Worm (Caenorhabditis elegans): ENCODE measurements around the gene tre-5.

DNA sequence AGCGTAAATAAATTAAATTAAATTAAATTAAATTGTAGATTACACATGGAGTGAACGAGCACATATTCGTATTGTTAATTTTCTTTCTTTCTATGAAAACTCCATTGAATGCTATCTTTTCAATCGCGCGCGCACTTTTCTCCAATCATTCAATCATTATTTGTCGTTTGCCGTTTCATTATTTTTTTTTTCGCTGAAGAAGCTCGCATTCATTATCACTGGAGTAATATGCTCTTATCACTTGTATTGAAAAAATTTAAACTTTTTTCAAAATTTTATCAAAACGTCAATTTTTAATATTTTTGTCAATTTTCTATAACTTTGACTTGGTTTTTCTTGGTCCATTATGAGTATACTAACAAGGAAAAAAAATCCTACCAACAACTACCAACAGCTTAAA, 10.4 kb upstream of the tre-5 start:
- no peak for TF ChIP-seq dao-5 (tag; optimal IDR thresholded peaks at IDR 0.05)
- no peak for TF ChIP-seq him-1 (tag; optimal IDR thresholded peaks at IDR 0.05)

All from whole organism, L4/young adult.